Fruit fly (Drosophila melanogaster) Kc167 (cell line): Measurements from ENCODE around the gene Trf2.

Experiments used
- Myc ChIP-seq: fragments of >200 bp; optimal IDR thresholded peaks from 2 replicates; lab custom pipeline; 2017; ENCODE audit warnings: missing external identifiers
- Sin3A ChIP-seq: fragments of >200 bp; optimal IDR thresholded peaks from 2 replicates; lab custom pipeline; 2018; ENCODE audit warnings: missing external identifiers
- h ChIP-seq: fragments of >200 bp; optimal IDR thresholded peaks from 3 replicates; lab custom pipeline; 2018; ENCODE audit warnings: missing external identifiers
- insv ChIP-seq: fragments of >200 bp; optimal IDR thresholded peaks from 3 replicates; lab custom pipeline; 2018; ENCODE audit warnings: missing external identifiers
- psq ChIP-seq: fragments of >200 bp; optimal IDR thresholded peaks from 2 replicates; lab custom pipeline; 2017; ENCODE audit warnings: missing external identifiers
- ttk ChIP-seq: sonication (Bioruptor generic); optimal IDR thresholded peaks from 2 replicates; lab custom pipeline; 2017; ENCODE audit warnings: missing external identifiers

Gene Trf2

DNA sequence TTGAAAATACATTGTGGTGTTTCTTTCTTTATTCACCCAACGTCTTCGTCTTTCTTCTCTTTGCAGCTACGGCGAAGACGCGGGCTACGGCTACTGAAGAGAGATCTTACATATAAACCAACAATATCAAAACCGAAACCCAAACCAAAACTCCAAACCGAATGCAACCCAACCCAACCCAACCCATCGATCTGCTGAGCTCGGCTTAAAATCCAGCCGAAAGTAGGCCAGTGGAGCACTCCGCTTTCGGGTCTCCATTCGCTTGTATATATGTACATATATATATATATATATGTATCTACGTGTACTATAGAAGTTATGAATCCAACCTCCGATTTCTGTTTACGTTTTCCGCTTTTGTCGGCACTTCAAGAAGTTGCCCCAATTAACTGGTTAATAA is 66.6 kb downstream of the Trf2 start:
- TF ChIP-seq ttk (lab: Kevin White, UChicago): no peak
- TF ChIP-seq Myc (lab: Kevin White, UChicago): no peak
- TF ChIP-seq insv: no peak
- no peak for TF ChIP-seq Sin3A (lab: Kevin White, UChicago)
- TF ChIP-seq h (lab: Kevin White, UChicago): no peak
- TF ChIP-seq psq (lab: Kevin White, UChicago): no peak

DNA sequence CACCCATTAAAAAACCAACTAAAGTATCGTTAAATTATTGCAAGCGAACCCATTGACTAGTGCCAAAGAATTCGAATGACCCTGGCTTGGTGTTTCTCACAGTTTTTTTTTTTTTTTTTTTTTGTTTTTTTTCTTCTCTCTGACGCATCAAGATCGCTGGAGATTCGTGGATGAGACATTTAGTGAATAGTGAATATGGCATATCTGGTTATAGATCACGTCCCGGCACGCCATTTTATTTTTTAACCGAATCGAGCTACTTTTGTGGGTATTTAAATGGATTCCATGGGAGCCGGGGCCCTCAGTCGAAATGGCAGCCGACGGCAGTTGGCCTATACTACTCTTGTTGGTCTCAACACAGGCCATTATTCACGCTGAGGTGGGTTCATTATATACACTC is 67.7 kb downstream of the Trf2 start, which contains the start of gene Cp7Fc:
Gene Cp7Fc (plus strand): TSS at position 301 of the 400 bp plus-strand sequence.
- TF ChIP-seq h (lab: Kevin White, UChicago) (no peak), Myc (lab: Kevin White, UChicago) (no peak)

dm6 chrX:8479031-8479568 is 70.0 kb downstream of the Trf2 start, which contains the start of gene Cp36:
Gene Cp36, plus strand, starts transcription at chrX:8479319.
- TF ChIP-seq h (lab: Kevin White, UChicago) (no peak), ttk (lab: Kevin White, UChicago) (no peak), insv (no peak), psq (lab: Kevin White, UChicago) (no peak), Sin3A (lab: Kevin White, UChicago) (no peak), Myc (lab: Kevin White, UChicago) (no peak)

DNA sequence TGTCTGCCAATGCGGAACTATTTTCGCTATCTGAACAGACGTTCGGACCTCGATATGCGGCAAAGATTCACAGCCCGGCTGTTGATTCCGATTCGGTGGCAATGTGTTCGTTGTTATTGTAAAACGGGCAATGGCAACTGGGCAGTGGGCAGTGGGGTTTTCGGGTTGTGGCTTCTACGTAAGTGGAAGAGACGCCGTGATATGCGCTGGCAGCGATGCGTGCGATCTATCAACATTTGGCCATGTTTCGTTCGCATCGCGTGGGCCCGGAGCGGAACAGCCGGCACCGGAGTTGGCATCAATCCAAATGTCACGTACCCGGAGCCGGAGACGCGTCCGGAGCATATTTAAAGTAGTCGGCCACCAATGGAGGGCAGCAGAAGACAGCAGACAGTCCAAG is 72.4 kb downstream of the Trf2 start, which contains the start of gene Cp38:
Gene Cp38 (plus strand): TSS at position 376 of the 400 bp plus-strand sequence.
- TF ChIP-seq Sin3A (lab: Kevin White, UChicago): no peak
- TF ChIP-seq psq (lab: Kevin White, UChicago): no peak
- TF ChIP-seq h (lab: Kevin White, UChicago): no peak
- TF ChIP-seq ttk (lab: Kevin White, UChicago): no peak
- TF ChIP-seq Myc (lab: Kevin White, UChicago): no peak
- no peak for TF ChIP-seq insv
